Fruit fly (Drosophila melanogaster): ENCODE measurements around the gene CG15387.

The CG15387 gene

DNA sequence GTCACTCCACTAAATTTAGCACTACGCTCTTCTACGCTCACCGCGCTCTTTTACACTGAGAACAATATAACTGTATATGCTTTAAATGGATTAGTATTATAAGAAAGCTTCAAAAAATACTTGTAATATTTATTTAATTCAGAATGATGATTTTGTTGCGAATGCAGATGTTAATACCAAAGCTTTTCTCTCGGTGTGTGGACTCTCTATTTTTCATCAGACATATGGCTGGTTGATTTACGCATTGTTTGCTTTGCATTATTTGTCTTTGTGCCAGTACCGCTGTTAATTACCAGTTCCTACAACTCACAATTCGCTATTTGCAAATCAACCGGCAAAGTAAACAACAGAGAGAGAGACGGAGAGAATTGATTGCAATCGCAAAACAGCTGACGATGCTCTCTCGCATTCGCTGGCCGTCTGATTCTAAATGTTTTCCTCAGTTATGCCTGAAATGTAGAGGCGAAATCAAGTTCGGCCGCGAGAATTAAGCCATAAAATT lies 4.4 kb downstream of the CG15387 start (continued):
- TF ChIP-seq Mrtf (GFP tag; IDR thresholded peaks at IDR 0.05) (peak; percentile 98), wdn (GFP tag; IDR thresholded peaks at IDR 0.05) (peak; percentile 96), Dip3 (GFP tag; optimal IDR thresholded peaks at IDR 0.05) (peak; percentile 96), Dref (GFP tag; IDR thresholded peaks at IDR 0.05) (peak; percentile 48), yki (optimal IDR thresholded peaks at IDR 0.05) (no peak), pros (GFP tag; optimal IDR thresholded peaks at IDR 0.05) (no peak), CG2712 (tag; optimal IDR thresholded peaks at IDR 0.05) (peak; percentile 96), CG12155 (GFP tag; optimal IDR thresholded peaks at IDR 0.05) (peak; percentile 93), az2 (GFP tag; optimal IDR thresholded peaks at IDR 0.05) (peak; percentile 96), zen2 (GFP tag; IDR thresholded peaks at IDR 0.05; ENCODE audit: partially characterized antibody) (no peak), NC2α (GFP tag; optimal IDR thresholded peaks at IDR 0.05) (peak; percentile 80), gce (GFP tag; IDR thresholded peaks at IDR 0.05) (peak; percentile 97), Mad (GFP tag; optimal IDR thresholded peaks at IDR 0.05) (peak; percentile 97), CG4820 (GFP tag; optimal IDR thresholded peaks at IDR 0.05) (peak; percentile 93), pzg (GFP tag; optimal IDR thresholded peaks at IDR 0.05) (peak; percentile 26), Spps (tag; optimal IDR thresholded peaks at IDR 0.05) (peak; percentile 85), vfl (GFP tag; optimal IDR thresholded peaks at IDR 0.05) (peak; percentile 96), ara (GFP tag; IDR thresholded peaks at IDR 0.05) (peak; percentile 97), scrt (GFP tag; optimal IDR thresholded peaks at IDR 0.05) (peak; percentile 89), CG11093 (GFP tag; IDR thresholded peaks at IDR 0.05) (peak; percentile 96), gsb (GFP tag; IDR thresholded peaks at IDR 0.05) (peak; percentile 97), CG14050 (GFP tag; IDR thresholded peaks at IDR 0.05) (peak; percentile 97), Sry-δ (GFP tag; optimal IDR thresholded peaks at IDR 0.05) (peak; percentile 51), C15 (GFP tag; IDR thresholded peaks at IDR 0.05) (peak; percentile 96), vvl (GFP tag; IDR thresholded peaks at IDR 0.05) (peak; percentile 99), cas (GFP tag; IDR thresholded peaks at IDR 0.05) (peak; percentile 95), CG7372 (GFP tag; IDR thresholded peaks at IDR 0.05) (peak; percentile 97), sisA (GFP tag; IDR thresholded peaks at IDR 0.05) (peak; percentile 97), pho (GFP tag; optimal IDR thresholded peaks at IDR 0.05) (peak; percentile 97), NfI (GFP tag; optimal IDR thresholded peaks at IDR 0.05) (peak; percentile 96), CG10431 (GFP tag; optimal IDR thresholded peaks at IDR 0.05) (peak; percentile 72), CG31388 (GFP tag; optimal IDR thresholded peaks at IDR 0.05) (peak; percentile 85), sd (tag; optimal IDR thresholded peaks at IDR 0.05) (peak; percentile 85), bcd (GFP tag; optimal IDR thresholded peaks at IDR 0.05) (peak; percentile 95), stwl (tag; optimal IDR thresholded peaks at IDR 0.05) (peak; percentile 16), trem (tag; optimal IDR thresholded peaks at IDR 0.05) (peak; percentile 88), CG8765 (GFP tag; IDR thresholded peaks at IDR 0.05) (peak; percentile 90), MESR4 (GFP tag; optimal IDR thresholded peaks at IDR 0.05) (peak; percentile 68), Mes4 (GFP tag; optimal IDR thresholded peaks at IDR 0.05) (peak; percentile 88), odd (GFP tag; optimal IDR thresholded peaks at IDR 0.05) (peak; percentile 95), Opbp (GFP tag; IDR thresholded peaks at IDR 0.05; ENCODE audit: partially characterized antibody) (no peak), ATbp (GFP tag; optimal IDR thresholded peaks at IDR 0.05) (peak; percentile 96), sug (tag; optimal IDR thresholded peaks at IDR 0.05) (peak; percentile 96), CG10462 (GFP tag; optimal IDR thresholded peaks at IDR 0.05) (peak; percentile 91), row (GFP tag; IDR thresholded peaks at IDR 0.05) (peak; percentile 99), bbx (GFP tag; IDR thresholded peaks at IDR 0.05; ENCODE audit: partially characterized antibody) (no peak), CG17385 (GFP tag; optimal IDR thresholded peaks at IDR 0.05) (peak; percentile 97), CG9932 (GFP tag; IDR thresholded peaks at IDR 0.05) (peak; percentile 99), CG17912 (GFP tag; optimal IDR thresholded peaks at IDR 0.05) (peak; percentile 91), CG6654 (GFP tag; optimal IDR thresholded peaks at IDR 0.05) (peak; percentile 81), bowl (GFP tag; IDR thresholded peaks at IDR 0.05) (peak; percentile 95)

Data from whole organism, embryonic.